Worm (Caenorhabditis elegans) whole organism, young adult: Measurements from ENCODE around the gene tmem-17.

Experiments
- B0336.3 ChIP-seq: fragments of 200-800 bp; sonication (Bioruptor generic); IDR thresholded peaks from 2 replicates; pipeline ENCODE4 v1.3.6; 2022; ENCODE audit warnings: missing genetic modification characterization, missing compliant biosample characterization
- D2030.7 ChIP-seq: fragments of 200-800 bp; sonication (Bioruptor generic); IDR thresholded peaks from 2 replicates; pipeline ENCODE4 v1.3.6; 2022; ENCODE audit warnings: missing genetic modification reagents, missing genetic modification characterization, missing compliant biosample characterization
- ama-1 ChIP-seq, 3 experiments: fragments of 150-350 bp in 1 of 3; sonication (generic microtip) in 2 of 3; optimal IDR thresholded peaks; 2 replicates each; lab custom pipeline; 2014 to 2018; ENCODE audit warnings: missing biosample characterization in 2 of 3, missing genetic modification characterization in 2 of 3, missing genetic modification reagents in 2 of 3
- aptf-2 ChIP-seq: fragments of 200-800 bp; sonication (Bioruptor generic); conservative IDR thresholded peaks from 2 replicates; pipeline ENCODE4 v1.3.6; 2022; ENCODE audit warnings: missing genetic modification reagents, missing genetic modification characterization, missing compliant biosample characterization
- ceh-58 ChIP-seq: fragments of 200-800 bp; sonication (Bioruptor generic); IDR thresholded peaks from 2 replicates; pipeline ENCODE4 v1.3.6; 2022; ENCODE audit warnings: missing genetic modification characterization, missing compliant biosample characterization
- ceh-79 ChIP-seq: sonication (generic microtip); optimal IDR thresholded peaks from 2 replicates; lab custom pipeline; 2017; ENCODE audit warnings: mild to moderate bottlenecking, missing genetic modification characterization, missing compliant biosample characterization
- ets-4 ChIP-seq: fragments of 200-800 bp; sonication (Bioruptor generic); optimal IDR thresholded peaks from 2 replicates; lab custom pipeline; 2018; ENCODE audit warnings: mild to moderate bottlenecking, missing genetic modification characterization, missing compliant biosample characterization
- pha-4 ChIP-seq: fragments of 150-350 bp; sonication (generic microtip); optimal IDR thresholded peaks from 2 replicates; lab custom pipeline; 2014; ENCODE audit warnings: missing biosample characterization, missing genetic modification reagents, missing genetic modification characterization
- rcor-1 ChIP-seq: fragments of 200-800 bp; sonication (Bioruptor generic); IDR thresholded peaks from 2 replicates; pipeline ENCODE4 v1.3.6; 2022; ENCODE audit warnings: missing genetic modification reagents, missing genetic modification characterization, missing compliant biosample characterization
- unc-130 ChIP-seq: sonication (generic microtip); optimal IDR thresholded peaks from 2 replicates; lab custom pipeline; 2016; ENCODE audit warnings: missing genetic modification reagents, missing genetic modification characterization, missing compliant biosample characterization

- TF ChIP-seq ceh-58 (GFP tag; lab: Robert Waterston, UW) (no peak), ceh-79 (no peak), B0336.3 (GFP tag; lab: Robert Waterston, UW) (no peak), rcor-1 (no peak), unc-130 (GFP tag; lab: Kevin White, UChicago) (no peak), ets-4 (GFP tag; lab: Kevin White, UChicago) (no peak), aptf-2 (GFP tag; lab: Robert Waterston, UW) (no peak), ama-1 (optimal IDR thresholded peaks at IDR 0.05; lab: Kevin White, UChicago) (no peak), ama-1 (GFP tag; optimal IDR thresholded peaks at IDR 0.05; lab: Kevin White, UChicago) (no peak), D2030.7 (GFP tag; lab: Robert Waterston, UW) (no peak), pha-4 (no peak)
Observed at ce11 chrIII:7056241-7056640, 13.8 kb upstream of the tmem-17 start, which contains the start of gene R01H2.2.
